Worm (Caenorhabditis elegans) whole organism, late embryonic: ENCODE measurements around the gene srh-15.

Experiments
- C08G9.2 ChIP-seq: sonication (generic microtip); optimal IDR thresholded peaks from 2 replicates; lab custom pipeline; 2016; ENCODE audit warnings: mild to moderate bottlenecking, missing genetic modification characterization, moderate library complexity, missing compliant biosample characterization
- C38D4.7 ChIP-seq: fragments of 200-800 bp; sonication (Bioruptor generic); optimal IDR thresholded peaks from 2 replicates; lab custom pipeline; 2018; ENCODE audit warnings: mild to moderate bottlenecking, missing genetic modification characterization, moderate library complexity, missing compliant biosample characterization
- F13H6.1 ChIP-seq: sonication (generic microtip); optimal IDR thresholded peaks from 2 replicates; lab custom pipeline; 2016; ENCODE audit warnings: missing genetic modification characterization, missing compliant biosample characterization
- K02D7.2 ChIP-seq: sonication (generic microtip); optimal IDR thresholded peaks from 2 replicates; lab custom pipeline; 2017; ENCODE audit warnings: mild to moderate bottlenecking, missing genetic modification characterization, missing compliant biosample characterization
- Y22D7AL.16 ChIP-seq: sonication (generic microtip); optimal IDR thresholded peaks from 2 replicates; lab custom pipeline; 2016; ENCODE audit warnings: missing genetic modification characterization, missing compliant biosample characterization
- ahr-1 ChIP-seq: sonication (generic microtip); optimal IDR thresholded peaks from 2 replicates; lab custom pipeline; 2016; ENCODE audit warnings: missing genetic modification characterization, missing compliant biosample characterization
- ama-1 ChIP-seq: fragments of 150-350 bp; optimal IDR thresholded peaks from 2 replicates; lab custom pipeline; 2014
- ceh-18 ChIP-seq: sonication (generic microtip); optimal IDR thresholded peaks from 2 replicates; lab custom pipeline; 2016; ENCODE audit warnings: missing genetic modification characterization, missing compliant biosample characterization
- ceh-19 ChIP-seq: fragments of 200-800 bp; sonication (Bioruptor generic); optimal IDR thresholded peaks from 2 replicates; lab custom pipeline; 2018; ENCODE audit warnings: mild to moderate bottlenecking, missing genetic modification characterization, missing compliant biosample characterization
- ceh-2 ChIP-seq: sonication (generic microtip); optimal IDR thresholded peaks from 2 replicates; lab custom pipeline; 2016; ENCODE audit warnings: missing genotype, missing genetic modification characterization, missing compliant biosample characterization
- ceh-22 ChIP-seq: sonication (generic microtip); optimal IDR thresholded peaks from 2 replicates; lab custom pipeline; 2017; ENCODE audit warnings: missing biosample characterization, missing genetic modification characterization
- ceh-24 ChIP-seq: sonication (generic microtip); optimal IDR thresholded peaks from 2 replicates; lab custom pipeline; 2016; ENCODE audit warnings: mild to moderate bottlenecking, missing genetic modification characterization, missing compliant biosample characterization
- ceh-30 ChIP-seq: fragments of 150-350 bp; optimal IDR thresholded peaks from 2 replicates; lab custom pipeline; 2014; ENCODE audit warnings: missing biosample characterization, missing genetic modification characterization
- ceh-45 ChIP-seq: fragments of 200-800 bp; sonication (Bioruptor generic); IDR thresholded peaks from 2 replicates; pipeline ENCODE4 v1.3.6; 2022; ENCODE audit warnings: missing genetic modification reagents, missing genetic modification characterization, missing compliant biosample characterization
- ceh-48 ChIP-seq: sonication (generic microtip); optimal IDR thresholded peaks from 2 replicates; lab custom pipeline; 2016; ENCODE audit warnings: missing genetic modification characterization, inconsistent platforms, missing compliant biosample characterization
- ceh-6 ChIP-seq: fragments of 200-800 bp; sonication (Bioruptor generic); optimal IDR thresholded peaks from 2 replicates; lab custom pipeline; 2018; ENCODE audit warnings: mild to moderate bottlenecking, missing genetic modification characterization, missing compliant biosample characterization
- dve-1 ChIP-seq: sonication (generic microtip); optimal IDR thresholded peaks from 2 replicates; lab custom pipeline; 2017; ENCODE audit warnings: antibody characterized with exemption, mild to moderate bottlenecking, missing genetic modification characterization, missing compliant biosample characterization
- elt-2 ChIP-seq: sonication (generic microtip); optimal IDR thresholded peaks from 2 replicates; lab custom pipeline; 2016; ENCODE audit warnings: missing genetic modification reagents, missing genetic modification characterization, missing compliant biosample characterization
- elt-4 ChIP-seq: sonication (generic microtip); optimal IDR thresholded peaks from 2 replicates; lab custom pipeline; 2016; ENCODE audit warnings: missing genetic modification characterization, missing compliant biosample characterization
- ets-4 ChIP-seq: sonication (generic microtip); optimal IDR thresholded peaks from 2 replicates; lab custom pipeline; 2016; ENCODE audit warnings: missing genetic modification characterization, missing compliant biosample characterization
- eyg-1 ChIP-seq: sonication (generic microtip); optimal IDR thresholded peaks from 2 replicates; lab custom pipeline; 2016; ENCODE audit warnings: missing genotype, missing genetic modification characterization, missing compliant biosample characterization
- fax-1 ChIP-seq: sonication (generic microtip); optimal IDR thresholded peaks from 2 replicates; lab custom pipeline; 2016; ENCODE audit warnings: missing genotype, missing genetic modification characterization, missing compliant biosample characterization
- fkh-10 ChIP-seq: fragments of 150-350 bp; optimal IDR thresholded peaks from 2 replicates; lab custom pipeline; 2014; ENCODE audit warnings: missing biosample characterization, missing genetic modification reagents, missing genetic modification characterization
- fkh-6 ChIP-seq: sonication (generic microtip); optimal IDR thresholded peaks from 2 replicates; lab custom pipeline; 2016; ENCODE audit warnings: missing genetic modification characterization, missing compliant biosample characterization
- gmeb-2 ChIP-seq: sonication (generic microtip); optimal IDR thresholded peaks from 2 replicates; lab custom pipeline; 2016; ENCODE audit warnings: missing genetic modification characterization, inconsistent platforms, missing compliant biosample characterization
- hlh-13 ChIP-seq: fragments of 200-800 bp; sonication (Bioruptor generic); optimal IDR thresholded peaks from 2 replicates; lab custom pipeline; 2018; ENCODE audit warnings: mild to moderate bottlenecking, missing genetic modification characterization, missing compliant biosample characterization
- hlh-15 ChIP-seq: sonication (generic microtip); optimal IDR thresholded peaks from 2 replicates; lab custom pipeline; 2016; ENCODE audit warnings: missing genetic modification characterization, missing compliant biosample characterization
- hlh-30 ChIP-seq: sonication (generic microtip); optimal IDR thresholded peaks from 2 replicates; lab custom pipeline; 2017; ENCODE audit warnings: antibody characterized with exemption, missing genetic modification characterization, missing compliant biosample characterization; ENCODE audit not compliant: insufficient read depth
- hlh-6 ChIP-seq: sonication (generic microtip); optimal IDR thresholded peaks from 2 replicates; lab custom pipeline; 2016; ENCODE audit warnings: missing genotype, missing genetic modification characterization, missing compliant biosample characterization
- hlh-8 ChIP-seq: sonication (generic microtip); optimal IDR thresholded peaks from 2 replicates; lab custom pipeline; 2016; ENCODE audit warnings: missing genotype, missing genetic modification characterization, missing compliant biosample characterization
- lim-6 ChIP-seq: sonication (generic microtip); optimal IDR thresholded peaks from 2 replicates; lab custom pipeline; 2016; ENCODE audit warnings: missing genetic modification characterization, missing compliant biosample characterization
- lin-11 ChIP-seq: fragments of 200-800 bp; sonication (Bioruptor generic); optimal IDR thresholded peaks from 2 replicates; lab custom pipeline; 2018; ENCODE audit warnings: mild to moderate bottlenecking, missing genetic modification characterization, missing compliant biosample characterization
- madf-2 ChIP-seq: sonication (generic microtip); optimal IDR thresholded peaks from 2 replicates; lab custom pipeline; 2017; ENCODE audit warnings: missing genetic modification characterization, missing compliant biosample characterization
- mec-3 ChIP-seq: sonication (generic microtip); optimal IDR thresholded peaks from 2 replicates; lab custom pipeline; 2016; ENCODE audit warnings: borderline replicate concordance, missing genetic modification characterization, missing compliant biosample characterization
- nhr-11 ChIP-seq: fragments of 150-350 bp; optimal IDR thresholded peaks from 2 replicates; lab custom pipeline; 2014; ENCODE audit warnings: missing biosample characterization, missing genetic modification characterization
- odd-2 ChIP-seq: sonication (generic microtip); optimal IDR thresholded peaks from 2 replicates; lab custom pipeline; 2017; ENCODE audit warnings: antibody characterized with exemption, mild to moderate bottlenecking, missing genetic modification characterization, missing compliant biosample characterization
- pag-3 ChIP-seq: sonication (generic microtip); optimal IDR thresholded peaks from 2 replicates; lab custom pipeline; 2016; ENCODE audit warnings: missing compliant biosample characterization, missing genetic modification characterization, borderline replicate concordance
- pat-9 ChIP-seq: fragments of 200-800 bp; sonication (Bioruptor generic); optimal IDR thresholded peaks from 2 replicates; lab custom pipeline; 2018; ENCODE audit warnings: mild to moderate bottlenecking, missing genetic modification characterization, moderate library complexity, missing compliant biosample characterization
- pax-1 ChIP-seq: fragments of 150-350 bp; optimal IDR thresholded peaks from 2 replicates; lab custom pipeline; 2014; ENCODE audit warnings: missing biosample characterization, missing genetic modification characterization
- pha-2 ChIP-seq: sonication (generic microtip); optimal IDR thresholded peaks from 2 replicates; lab custom pipeline; 2017; ENCODE audit warnings: mild to moderate bottlenecking, missing genetic modification characterization, missing compliant biosample characterization
- pha-4 ChIP-seq: fragments of 150-350 bp; optimal IDR thresholded peaks from 2 replicates; lab custom pipeline; 2018; ENCODE audit warnings: missing biosample characterization, missing genetic modification reagents, missing genetic modification characterization
- pqm-1 ChIP-seq: sonication (generic microtip); optimal IDR thresholded peaks from 2 replicates; lab custom pipeline; 2016; ENCODE audit warnings: missing genetic modification characterization, missing compliant biosample characterization
- pros-1 ChIP-seq: fragments of 150-350 bp; optimal IDR thresholded peaks from 2 replicates; lab custom pipeline; 2014; ENCODE audit warnings: missing biosample characterization, missing genetic modification reagents, missing genetic modification characterization
- ref-2 ChIP-seq: sonication (generic microtip); optimal IDR thresholded peaks from 2 replicates; lab custom pipeline; 2016; ENCODE audit warnings: missing genetic modification characterization, missing compliant biosample characterization
- rnt-1 ChIP-seq: sonication (generic microtip); optimal IDR thresholded peaks from 2 replicates; lab custom pipeline; 2016; ENCODE audit warnings: missing genetic modification characterization, missing compliant biosample characterization
- sox-2 ChIP-seq: fragments of 200-800 bp; sonication (Bioruptor generic); IDR thresholded peaks from 2 replicates; pipeline ENCODE4 v1.3.6; 2022; ENCODE audit warnings: missing genetic modification reagents, missing genetic modification characterization, missing compliant biosample characterization
- sox-4 ChIP-seq: sonication (generic microtip); optimal IDR thresholded peaks from 2 replicates; lab custom pipeline; 2017; ENCODE audit warnings: mild to moderate bottlenecking, missing genetic modification characterization, inconsistent platforms, missing compliant biosample characterization
- tbx-7 ChIP-seq: sonication (generic microtip); optimal IDR thresholded peaks from 2 replicates; lab custom pipeline; 2016; ENCODE audit warnings: missing genotype, missing genetic modification characterization, missing compliant biosample characterization
- unc-3 ChIP-seq, 2 experiments: fragments of 200-800 bp in 1 of 2; sonication (Bioruptor generic) in 1 of 2; sonication (generic microtip) in 1 of 2; conservative IDR thresholded peaks in 1 of 2; optimal IDR thresholded peaks in 1 of 2; 2 replicates each; pipeline versions ENCODE4 v1.3.6 to Lab custom; 2016 to 2022; ENCODE audit warnings: missing compliant biosample characterization in 2 of 2, missing genetic modification characterization in 2 of 2, missing genetic modification reagents in 1 of 2
- unc-42 ChIP-seq: sonication (generic microtip); optimal IDR thresholded peaks from 2 replicates; lab custom pipeline; 2016; ENCODE audit warnings: missing genotype, missing genetic modification characterization, missing compliant biosample characterization
- unc-55 ChIP-seq: sonication (generic microtip); optimal IDR thresholded peaks from 2 replicates; lab custom pipeline; 2017; ENCODE audit warnings: missing biosample characterization, missing genetic modification reagents, missing genetic modification characterization
- unc-86 ChIP-seq: sonication (generic microtip); optimal IDR thresholded peaks from 2 replicates; lab custom pipeline; 2016; ENCODE audit warnings: missing genetic modification characterization, missing compliant biosample characterization
- ztf-16 ChIP-seq: sonication (generic microtip); optimal IDR thresholded peaks from 2 replicates; lab custom pipeline; 2017; ENCODE audit warnings: missing genetic modification characterization, missing compliant biosample characterization

Gene srh-15

ce11 chrV:13313045-13313623 is 7.6 kb upstream of the srh-15 start, which contains the start of gene C50B6.3:
C50B6.3 (plus strand) TSS chrV:13313573.
- no peak for TF ChIP-seq ceh-22 (tag; lab: Kevin White, UChicago)
- peak; percentile 74 for TF ChIP-seq ref-2 (tag; lab: Kevin White, UChicago)
- no peak for TF ChIP-seq lin-11 (tag; lab: Kevin White, UChicago)
- TF ChIP-seq C08G9.2 (tag; lab: Kevin White, UChicago), result peak; percentile 92
- TF ChIP-seq hlh-15, result no peak
- TF ChIP-seq rnt-1, result peak; percentile 53
- TF ChIP-seq pqm-1 (tag; lab: Kevin White, UChicago), result no peak
- no peak for TF ChIP-seq ceh-6 (GFP tag; lab: Kevin White, UChicago)
- peak; percentile 65 for TF ChIP-seq tbx-7 (tag; lab: Kevin White, UChicago)
- TF ChIP-seq unc-86 (tag; lab: Kevin White, UChicago), result no peak
- TF ChIP-seq lim-6 (tag; lab: Kevin White, UChicago), result peak; percentile 17
- TF ChIP-seq hlh-30 (tag; lab: Kevin White, UChicago), result no peak
- no peak for TF ChIP-seq pag-3 (tag; lab: Kevin White, UChicago)
- no peak for TF ChIP-seq ahr-1
- no peak for TF ChIP-seq fkh-6 (tag; lab: Kevin White, UChicago)
- no peak for TF ChIP-seq pros-1
- no peak for TF ChIP-seq pax-1 (tag; lab: Kevin White, UChicago)
- TF ChIP-seq F13H6.1 (tag; lab: Kevin White, UChicago), result no peak
- no peak for TF ChIP-seq eyg-1
- TF ChIP-seq ceh-2 (tag; lab: Kevin White, UChicago), result peak; percentile 89
- TF ChIP-seq nhr-11 (tag; lab: Kevin White, UChicago), result no peak
- no peak for TF ChIP-seq ceh-18 (tag; lab: Kevin White, UChicago)
- TF ChIP-seq unc-3 (GFP tag; conservative IDR thresholded peaks at IDR 0.05; lab: Robert Waterston, UW), result no peak
- TF ChIP-seq unc-3 (tag; optimal IDR thresholded peaks at IDR 0.05; lab: Kevin White, UChicago), result no peak
- no peak for TF ChIP-seq C38D4.7 (GFP tag; lab: Kevin White, UChicago)
- TF ChIP-seq ceh-45 (GFP tag; lab: Robert Waterston, UW), result no peak
- TF ChIP-seq ceh-30 (tag; lab: Kevin White, UChicago), result no peak
- TF ChIP-seq mec-3, result no peak
- no peak for TF ChIP-seq ceh-19 (GFP tag; lab: Kevin White, UChicago)
- no peak for TF ChIP-seq fkh-10 (GFP tag; lab: Kevin White, UChicago)
- no peak for TF ChIP-seq ztf-16 (tag; lab: Kevin White, UChicago)
- TF ChIP-seq dve-1, result no peak
- peak; percentile 74 for TF ChIP-seq hlh-8
- peak; percentile 12 for TF ChIP-seq fax-1 (tag; lab: Kevin White, UChicago)
- no peak for TF ChIP-seq hlh-13 (GFP tag; lab: Kevin White, UChicago)
- no peak for TF ChIP-seq sox-2 (GFP tag; lab: Robert Waterston, UW)
- TF ChIP-seq gmeb-2 (tag; lab: Kevin White, UChicago), result no peak
- TF ChIP-seq pat-9, result no peak
- no peak for TF ChIP-seq ama-1 (lab: Kevin White, UChicago)
- peak; percentile 26 for TF ChIP-seq unc-55 (GFP tag; lab: Kevin White, UChicago)
- TF ChIP-seq odd-2 (tag; lab: Kevin White, UChicago), result no peak
- TF ChIP-seq K02D7.2, result no peak
- peak; percentile 49 for TF ChIP-seq ceh-48 (tag; lab: Kevin White, UChicago)
- TF ChIP-seq pha-2, result no peak
- no peak for TF ChIP-seq Y22D7AL.16
- TF ChIP-seq madf-2 (tag; lab: Kevin White, UChicago), result no peak
- no peak for TF ChIP-seq elt-4 (tag; lab: Kevin White, UChicago)
- TF ChIP-seq elt-2, result no peak
- no peak for TF ChIP-seq hlh-6 (tag; lab: Kevin White, UChicago)
- no peak for TF ChIP-seq pha-4 (tag; lab: Kevin White, UChicago)
- no peak for TF ChIP-seq ceh-24 (tag; lab: Kevin White, UChicago)
- peak; percentile 72 for TF ChIP-seq unc-42 (tag; lab: Kevin White, UChicago)
- peak; percentile 85 for TF ChIP-seq ets-4 (tag; lab: Kevin White, UChicago)
- no peak for TF ChIP-seq sox-4 (tag; lab: Kevin White, UChicago)
